Worm (Caenorhabditis elegans) whole organism, L1 larva: ENCODE results near the gene ZK1098.2.

Experiments
- C04F5.9 ChIP-seq: sonication (generic microtip); optimal IDR thresholded peaks from 2 replicates; lab custom pipeline; 2016; ENCODE audit warnings: missing genetic modification characterization, missing compliant biosample characterization
- C16A3.4 ChIP-seq: fragments of 150-350 bp; optimal IDR thresholded peaks from 2 replicates; lab custom pipeline; 2014; ENCODE audit warnings: missing biosample characterization, missing genetic modification characterization
- Y116A8C.19 ChIP-seq: sonication (generic microtip); optimal IDR thresholded peaks from 2 replicates; lab custom pipeline; 2016; ENCODE audit warnings: missing compliant biosample characterization, missing genetic modification characterization, borderline replicate concordance
- aha-1 ChIP-seq: fragments of 150-350 bp; optimal IDR thresholded peaks from 2 replicates; lab custom pipeline; 2014; ENCODE audit warnings: missing biosample characterization, missing genetic modification characterization
- aly-2 ChIP-seq: fragments of 150-350 bp; optimal IDR thresholded peaks from 2 replicates; lab custom pipeline; 2014; ENCODE audit warnings: missing biosample characterization, missing genetic modification characterization
- ama-1 ChIP-seq: fragments of 150-350 bp; optimal IDR thresholded peaks from 2 replicates; lab custom pipeline; 2014
- blmp-1 ChIP-seq: fragments of 150-350 bp; optimal IDR thresholded peaks from 2 replicates; lab custom pipeline; 2014; ENCODE audit warnings: missing biosample characterization, missing genetic modification characterization
- ceh-90 ChIP-seq: sonication (generic microtip); optimal IDR thresholded peaks from 2 replicates; lab custom pipeline; 2016; ENCODE audit warnings: missing genetic modification characterization, missing compliant biosample characterization
- ces-1 ChIP-seq: fragments of 150-350 bp; optimal IDR thresholded peaks from 2 replicates; lab custom pipeline; 2014; ENCODE audit warnings: missing biosample characterization, missing genetic modification reagents, missing genetic modification characterization
- dsc-1 ChIP-seq: sonication (generic microtip); optimal IDR thresholded peaks from 2 replicates; lab custom pipeline; 2016; ENCODE audit warnings: mild to moderate bottlenecking, missing genetic modification characterization, missing compliant biosample characterization
- efl-1 ChIP-seq, 4 experiments: fragments of 150-350 bp; optimal IDR thresholded peaks in 3 of 4; peaks in 1 of 4; 1 replicate in 1 of 4; 2 replicates in 3 of 4; lab custom pipeline; 2014; ENCODE audit warnings: missing biosample characterization in 2 of 4, missing genetic modification characterization in 2 of 4, missing genetic modification reagents in 2 of 4
- egl-13 ChIP-seq: sonication (generic microtip); optimal IDR thresholded peaks from 2 replicates; lab custom pipeline; 2016; ENCODE audit warnings: missing genotype, missing genetic modification reagents, missing genetic modification characterization, missing compliant biosample characterization
- fkh-10 ChIP-seq: sonication (generic microtip); optimal IDR thresholded peaks from 2 replicates; lab custom pipeline; 2017; ENCODE audit warnings: missing biosample characterization, missing genetic modification reagents, missing genetic modification characterization
- fkh-4 ChIP-seq: sonication (generic microtip); optimal IDR thresholded peaks from 2 replicates; lab custom pipeline; 2016; ENCODE audit warnings: missing compliant biosample characterization, missing genetic modification characterization, borderline replicate concordance
- fkh-8 ChIP-seq: sonication (generic microtip); optimal IDR thresholded peaks from 2 replicates; lab custom pipeline; 2016; ENCODE audit warnings: mild to moderate bottlenecking, missing genetic modification characterization, missing compliant biosample characterization
- fos-1 ChIP-seq: fragments of 150-350 bp; optimal IDR thresholded peaks from 2 replicates; lab custom pipeline; 2014; ENCODE audit warnings: missing biosample characterization, missing genetic modification characterization
- hlh-4 ChIP-seq: sonication (generic microtip); optimal IDR thresholded peaks from 2 replicates; lab custom pipeline; 2016; ENCODE audit warnings: mild to moderate bottlenecking, missing genetic modification characterization, missing compliant biosample characterization
- hpl-2 ChIP-seq: fragments of 150-350 bp; optimal IDR thresholded peaks from 2 replicates; lab custom pipeline; 2014; ENCODE audit warnings: missing biosample characterization, missing genetic modification reagents, missing genetic modification characterization
- irx-1 ChIP-seq: sonication (generic microtip); optimal IDR thresholded peaks from 2 replicates; lab custom pipeline; 2016; ENCODE audit warnings: missing genetic modification characterization, missing compliant biosample characterization
- lin-13 ChIP-seq: fragments of 150-350 bp; optimal IDR thresholded peaks from 2 replicates; lab custom pipeline; 2014; ENCODE audit warnings: missing biosample characterization, missing genetic modification reagents, missing genetic modification characterization
- lin-14 ChIP-seq: fragments of 200-800 bp; sonication (Bioruptor generic); optimal IDR thresholded peaks from 2 replicates; lab custom pipeline; 2018; ENCODE audit warnings: mild to moderate bottlenecking, missing genetic modification characterization, moderate library complexity, missing compliant biosample characterization
- lin-15B ChIP-seq: fragments of 150-350 bp; sonication (generic microtip); optimal IDR thresholded peaks from 3 replicates; lab custom pipeline; 2014; ENCODE audit warnings: missing biosample characterization, missing genetic modification characterization
- lin-35 ChIP-seq, 2 experiments: fragments of 150-350 bp; optimal IDR thresholded peaks; 2 replicates each; lab custom pipeline; 2014; ENCODE audit warnings: missing biosample characterization in 2 of 2, missing genetic modification characterization in 2 of 2, missing genetic modification reagents in 2 of 2
- lsy-2 ChIP-seq, 2 experiments: fragments of 150-350 bp; optimal IDR thresholded peaks; 2 replicates each; lab custom pipeline; 2014; ENCODE audit warnings: missing biosample characterization in 2 of 2, missing genetic modification characterization in 2 of 2
- mab-9 ChIP-seq: fragments of 200-800 bp; sonication (Bioruptor generic); IDR thresholded peaks from 2 replicates; pipeline ENCODE4 v1.3.6; 2022; ENCODE audit warnings: missing genetic modification reagents, missing genetic modification characterization, missing compliant biosample characterization
- mdl-1 ChIP-seq, 2 experiments: fragments of 150-350 bp; optimal IDR thresholded peaks; 2 replicates each; lab custom pipeline; 2014 to 2017; ENCODE audit warnings: missing biosample characterization in 2 of 2, missing genetic modification characterization in 2 of 2, inconsistent platforms in 1 of 2
- mef-2 ChIP-seq: fragments of 150-350 bp; optimal IDR thresholded peaks from 2 replicates; lab custom pipeline; 2014; ENCODE audit warnings: missing biosample characterization, missing genetic modification characterization
- mep-1 ChIP-seq: fragments of 150-350 bp; optimal IDR thresholded peaks from 2 replicates; lab custom pipeline; 2014; ENCODE audit warnings: missing biosample characterization, missing genetic modification characterization
- nhr-12 ChIP-seq: sonication (generic microtip); optimal IDR thresholded peaks from 2 replicates; lab custom pipeline; 2017; ENCODE audit warnings: missing biosample characterization, missing genetic modification characterization
- nhr-20 ChIP-seq: sonication (generic microtip); optimal IDR thresholded peaks from 2 replicates; lab custom pipeline; 2016; ENCODE audit warnings: mild to moderate bottlenecking, missing genetic modification characterization, missing compliant biosample characterization
- nhr-71 ChIP-seq: sonication (generic microtip); optimal IDR thresholded peaks from 2 replicates; lab custom pipeline; 2016; ENCODE audit warnings: mild to moderate bottlenecking, missing genetic modification characterization, moderate library complexity, missing compliant biosample characterization
- nhr-76 ChIP-seq: sonication (generic microtip); optimal IDR thresholded peaks from 2 replicates; lab custom pipeline; 2017; ENCODE audit warnings: missing biosample characterization, missing genetic modification characterization
- nhr-77 ChIP-seq: fragments of 150-350 bp; optimal IDR thresholded peaks from 2 replicates; lab custom pipeline; 2014; ENCODE audit warnings: missing biosample characterization, missing genetic modification characterization
- nhr-84 ChIP-seq: sonication (generic microtip); optimal IDR thresholded peaks from 2 replicates; lab custom pipeline; 2017; ENCODE audit warnings: missing biosample characterization, missing genetic modification characterization
- nhr-85 ChIP-seq: sonication (generic microtip); peaks from one replicate; lab custom pipeline; 2016; ENCODE audit warnings: missing genetic modification characterization, inconsistent platforms, missing compliant biosample characterization
- pag-3 ChIP-seq: sonication (generic microtip); optimal IDR thresholded peaks from 2 replicates; lab custom pipeline; 2017; ENCODE audit warnings: missing genetic modification characterization, mild to moderate bottlenecking, missing compliant biosample characterization, antibody characterized with exemption, borderline replicate concordance; ENCODE audit not compliant: insufficient read depth
- rnt-1 ChIP-seq: sonication (generic microtip); optimal IDR thresholded peaks from 2 replicates; lab custom pipeline; 2016; ENCODE audit warnings: mild to moderate bottlenecking, missing genetic modification characterization, moderate library complexity, missing compliant biosample characterization
- snpc-4 ChIP-seq: fragments of 150-350 bp; optimal IDR thresholded peaks from 2 replicates; lab custom pipeline; 2014; ENCODE audit warnings: missing biosample characterization, missing genetic modification characterization
- snu-23 ChIP-seq: sonication (generic microtip); optimal IDR thresholded peaks from 2 replicates; lab custom pipeline; 2016; ENCODE audit warnings: missing genetic modification characterization, missing compliant biosample characterization
- sox-4 ChIP-seq: sonication (generic microtip); optimal IDR thresholded peaks from 2 replicates; lab custom pipeline; 2016; ENCODE audit warnings: missing genetic modification characterization, missing compliant biosample characterization
- sptf-1 ChIP-seq: fragments of 150-350 bp; optimal IDR thresholded peaks from 2 replicates; lab custom pipeline; 2014; ENCODE audit warnings: missing biosample characterization, missing genetic modification characterization
- sup-37 ChIP-seq: fragments of 200-800 bp; sonication (Bioruptor generic); optimal IDR thresholded peaks from 2 replicates; lab custom pipeline; 2018; ENCODE audit warnings: mild to moderate bottlenecking, missing genetic modification characterization, missing compliant biosample characterization
- swsn-7 ChIP-seq: sonication (generic microtip); optimal IDR thresholded peaks from 2 replicates; lab custom pipeline; 2016; ENCODE audit warnings: missing genetic modification characterization, missing compliant biosample characterization
- tbx-2 ChIP-seq: sonication (generic microtip); optimal IDR thresholded peaks from 2 replicates; lab custom pipeline; 2016; ENCODE audit warnings: missing genetic modification characterization, missing compliant biosample characterization
- unc-130 ChIP-seq: fragments of 150-350 bp; optimal IDR thresholded peaks from 2 replicates; lab custom pipeline; 2017; ENCODE audit warnings: missing biosample characterization, missing genetic modification characterization, inconsistent platforms
- unc-30 ChIP-seq: sonication (generic microtip); optimal IDR thresholded peaks from 2 replicates; lab custom pipeline; 2017; ENCODE audit warnings: missing biosample characterization, missing genetic modification characterization
- unc-62 ChIP-seq: fragments of 150-350 bp; optimal IDR thresholded peaks from 2 replicates; lab custom pipeline; 2014; ENCODE audit warnings: missing biosample characterization, missing genetic modification reagents, missing genetic modification characterization
- vab-15 ChIP-seq: sonication (generic microtip); optimal IDR thresholded peaks from 2 replicates; lab custom pipeline; 2017; ENCODE audit warnings: missing genotype, mild to moderate bottlenecking, missing genetic modification characterization, missing compliant biosample characterization
- xbp-1 ChIP-seq: sonication (generic microtip); optimal IDR thresholded peaks from 2 replicates; lab custom pipeline; 2016; ENCODE audit warnings: missing genetic modification characterization, missing compliant biosample characterization
- ztf-4 ChIP-seq: fragments of 150-350 bp; optimal IDR thresholded peaks from 2 replicates; lab custom pipeline; 2014; ENCODE audit warnings: missing biosample characterization, missing genetic modification characterization

ZK1098.2 gene

ce11 chrIII:9507799-9508198, 21.2 kb upstream of the ZK1098.2 start, which contains the start of gene vha-14 (continued):
- TF ChIP-seq hlh-4: no peak
- TF ChIP-seq nhr-12: no peak
- TF ChIP-seq C16A3.4 (tag; lab: Kevin White, UChicago): peak; percentile 64
- no peak for TF ChIP-seq nhr-85 (tag; lab: Kevin White, UChicago)
- no peak for TF ChIP-seq dsc-1 (tag; lab: Kevin White, UChicago)
- TF ChIP-seq Y116A8C.19 (tag; lab: Kevin White, UChicago): no peak
- TF ChIP-seq hpl-2 (GFP tag; lab: Kevin White, UChicago): no peak
- TF ChIP-seq mab-9 (GFP tag; lab: Robert Waterston, UW): no peak
- TF ChIP-seq mep-1: peak; percentile 74
- no peak for TF ChIP-seq aha-1 (tag; lab: Kevin White, UChicago)
- TF ChIP-seq nhr-77 (tag; lab: Kevin White, UChicago): no peak
- TF ChIP-seq fos-1 (tag; lab: Kevin White, UChicago): no peak
- TF ChIP-seq lin-14 (GFP tag; lab: Kevin White, UChicago): peak; percentile 71
- TF ChIP-seq pag-3: peak; percentile 27
- no peak for TF ChIP-seq sptf-1 (tag; lab: Kevin White, UChicago)
- TF ChIP-seq tbx-2 (tag; lab: Kevin White, UChicago): no peak
- TF ChIP-seq nhr-76 (tag; lab: Kevin White, UChicago): no peak
- TF ChIP-seq aly-2 (tag; lab: Kevin White, UChicago): no peak
- TF ChIP-seq ama-1 (lab: Kevin White, UChicago): no peak
- peak; percentile 63 for TF ChIP-seq snu-23 (GFP tag; lab: Kevin White, UChicago)
- peak; percentile 49 for TF ChIP-seq lin-15B (tag; lab: Kevin White, UChicago)
- TF ChIP-seq unc-62 (GFP tag; lab: Kevin White, UChicago): no peak
- no peak for TF ChIP-seq ces-1 (GFP tag; lab: Kevin White, UChicago)
- no peak for TF ChIP-seq mef-2 (tag; lab: Kevin White, UChicago)
- TF ChIP-seq nhr-20 (tag; lab: Kevin White, UChicago): peak; percentile 26
- TF ChIP-seq vab-15 (tag; lab: Kevin White, UChicago): no peak
- TF ChIP-seq blmp-1 (tag; lab: Kevin White, UChicago): peak; percentile 58
- no peak for TF ChIP-seq fkh-10 (GFP tag; lab: Kevin White, UChicago)
- TF ChIP-seq unc-30 (tag; lab: Kevin White, UChicago): no peak
- no peak for TF ChIP-seq rnt-1 (tag; lab: Kevin White, UChicago)
- TF ChIP-seq C04F5.9 (tag; lab: Kevin White, UChicago): no peak
- peak; percentile 39 to 77 for TF ChIP-seq lin-35 (GFP tag; optimal IDR thresholded peaks at IDR 0.05; lab: Kevin White, UChicago)
- no peak for TF ChIP-seq snpc-4 (tag; lab: Kevin White, UChicago)
- no peak for TF ChIP-seq fkh-8
- no peak for TF ChIP-seq fkh-4 (tag; lab: Kevin White, UChicago)

ce11 chrIII:9509764-9510370, 19.1 kb upstream of the ZK1098.2 start:
- TF ChIP-seq fos-1 (tag; lab: Kevin White, UChicago) (no peak), xbp-1 (no peak), aly-2 (tag; lab: Kevin White, UChicago) (peak; percentile 57), hlh-4 (no peak), lsy-2 (tag; optimal IDR thresholded peaks at IDR 0.05; lab: Kevin White, UChicago) (peak; percentile 2 to 43), ama-1 (lab: Kevin White, UChicago) (peak; percentile 56), ztf-4 (peak; percentile 51), fkh-10 (GFP tag; lab: Kevin White, UChicago) (peak; percentile 36), egl-13 (tag; lab: Kevin White, UChicago) (no peak), lin-15B (tag; lab: Kevin White, UChicago) (no peak), swsn-7 (tag; lab: Kevin White, UChicago) (no peak), fkh-8 (no peak), sup-37 (GFP tag; lab: Kevin White, UChicago) (no peak), nhr-85 (tag; lab: Kevin White, UChicago) (no peak), nhr-84 (tag; lab: Kevin White, UChicago) (no peak), efl-1 (optimal IDR thresholded peaks at IDR 0.05; lab: Kevin White, UChicago) (peak; percentile 2 to 9), efl-1 (GFP tag; optimal IDR thresholded peaks at IDR 0.05 in 1 of 2; lab: Kevin White, UChicago) (peak in 1 of 2 experiments; percentile 91), unc-130 (tag; lab: Kevin White, UChicago) (no peak), nhr-76 (tag; lab: Kevin White, UChicago) (no peak), nhr-20 (tag; lab: Kevin White, UChicago) (peak; percentile 14), ceh-90 (tag; lab: Kevin White, UChicago) (no peak), Y116A8C.19 (tag; lab: Kevin White, UChicago) (no peak), mdl-1 (tag; optimal IDR thresholded peaks at IDR 0.05; lab: Kevin White, UChicago) (no peak), sox-4 (tag; lab: Kevin White, UChicago) (no peak), mep-1 (no peak), lin-13 (GFP tag; lab: Kevin White, UChicago) (peak; percentile 17), irx-1 (tag; lab: Kevin White, UChicago) (no peak), nhr-71 (tag; lab: Kevin White, UChicago) (peak; percentile 55), snu-23 (GFP tag; lab: Kevin White, UChicago) (peak; percentile 51)
